Fruit fly (Drosophila melanogaster) whole organism, embryonic: Measurements from ENCODE around the gene eya.
A peak's percentile ranks its signal among the peaks of the same experiment; 100 is the strongest.

ENCODE experiments used
- Abd-B ChIP-seq: fragments of 200-800 bp; sonication (Bioruptor generic); optimal IDR thresholded peaks from 2 replicates; lab custom pipeline; 2018; ENCODE audit warnings: missing biosample characterization, mild to moderate bottlenecking, missing genetic modification characterization, moderate library complexity
- Atf-2 ChIP-seq: fragments of 200-800 bp; sonication (Bioruptor generic); optimal IDR thresholded peaks from 2 replicates; lab custom pipeline; 2016; ENCODE audit warnings: missing biosample characterization, missing genetic modification characterization
- Awh ChIP-seq: fragments of 200-800 bp; sonication (Bioruptor generic); IDR thresholded peaks from 2 replicates; pipeline ENCODE4, ENCODE4 v1.3.6; 2022; ENCODE audit warnings: missing biosample characterization, missing genetic modification characterization
- Bdp1 ChIP-seq: fragments of 200-800 bp; sonication (Bioruptor generic); optimal IDR thresholded peaks from 3 replicates; lab custom pipeline; 2016; ENCODE audit warnings: missing biosample characterization, missing genetic modification characterization
- CG10565 ChIP-seq: fragments of 200-800 bp; sonication (Bioruptor generic); optimal IDR thresholded peaks from 3 replicates; lab custom pipeline; 2016; ENCODE audit warnings: missing biosample characterization, mild to moderate bottlenecking, missing genetic modification characterization
- CG11093 ChIP-seq: fragments of 200-800 bp; sonication (Bioruptor generic); IDR thresholded peaks from 3 replicates; pipeline ENCODE4 v1.3.6; 2022; ENCODE audit warnings: missing biosample characterization, missing genetic modification characterization
- CG12769 ChIP-seq: fragments of 200-800 bp; sonication (Bioruptor generic); optimal IDR thresholded peaks from 2 replicates; lab custom pipeline; 2019; ENCODE audit warnings: missing biosample characterization, mild to moderate bottlenecking, missing genetic modification characterization, moderate library complexity
- CG13624 ChIP-seq: fragments of 200-800 bp; sonication (Bioruptor generic); optimal IDR thresholded peaks from 2 replicates; lab custom pipeline; 2016; ENCODE audit warnings: missing biosample characterization, missing genetic modification characterization
- CG1529 ChIP-seq: fragments of 200-800 bp; sonication (Bioruptor generic); optimal IDR thresholded peaks from 3 replicates; lab custom pipeline; 2018; ENCODE audit warnings: missing biosample characterization, missing genetic modification characterization
- CG15514 ChIP-seq: fragments of 200-800 bp; sonication (Bioruptor generic); optimal IDR thresholded peaks from 3 replicates; lab custom pipeline; 2017; ENCODE audit warnings: missing biosample characterization, missing genetic modification characterization, mild to moderate bottlenecking, moderate library complexity, missing genetic modification reagents
- CG18619 ChIP-seq: fragments of 200-800 bp; sonication (Bioruptor generic); optimal IDR thresholded peaks from 3 replicates; lab custom pipeline; 2017; ENCODE audit warnings: missing biosample characterization, mild to moderate bottlenecking, missing genetic modification characterization
- CG31224 ChIP-seq: fragments of 200-800 bp; sonication (Bioruptor generic); IDR thresholded peaks from 2 replicates; pipeline ENCODE4 v1.3.6; 2022; ENCODE audit warnings: missing biosample characterization, missing genetic modification characterization
- CG31388 ChIP-seq: fragments of 200-800 bp; sonication (Bioruptor generic); optimal IDR thresholded peaks from 2 replicates; lab custom pipeline; 2016; ENCODE audit warnings: missing biosample characterization, missing genetic modification characterization
- CG32532 ChIP-seq: fragments of 200-800 bp; sonication (Bioruptor generic); IDR thresholded peaks from 2 replicates; pipeline ENCODE4 v1.3.6; 2022; ENCODE audit warnings: missing biosample characterization, missing genetic modification characterization
- CG3726 ChIP-seq: fragments of 200-800 bp; sonication (Bioruptor generic); IDR thresholded peaks from 3 replicates; pipeline ENCODE4, ENCODE4 v1.3.6; 2022; ENCODE audit warnings: missing biosample characterization, missing genetic modification characterization
- CG3847 ChIP-seq: fragments of 200-800 bp; sonication (Bioruptor generic); IDR thresholded peaks from 2 replicates; pipeline ENCODE4 v1.3.6; 2022; ENCODE audit warnings: missing biosample characterization, missing genetic modification characterization
- CG6654 ChIP-seq: fragments of 200-800 bp; sonication (Bioruptor generic); optimal IDR thresholded peaks from 2 replicates; lab custom pipeline; 2017; ENCODE audit warnings: missing biosample characterization, mild to moderate bottlenecking, missing genetic modification characterization
- CG6683 ChIP-seq: fragments of 200-800 bp; sonication (Bioruptor generic); optimal IDR thresholded peaks from 2 replicates; lab custom pipeline; 2017; ENCODE audit warnings: missing biosample characterization, mild to moderate bottlenecking, missing genetic modification characterization, missing genetic modification reagents
- CG7271 ChIP-seq: fragments of 200-800 bp; sonication (Bioruptor generic); optimal IDR thresholded peaks from 2 replicates; lab custom pipeline; 2018; ENCODE audit warnings: missing biosample characterization, mild to moderate bottlenecking, missing genetic modification characterization, moderate library complexity
- CG7839 ChIP-seq: fragments of 200-800 bp; sonication (Bioruptor generic); optimal IDR thresholded peaks from 3 replicates; lab custom pipeline; 2018; ENCODE audit warnings: missing biosample characterization, mild to moderate bottlenecking, missing genetic modification characterization, moderate library complexity
- CG7987 ChIP-seq: fragments of 200-800 bp; sonication (Bioruptor generic); optimal IDR thresholded peaks from 2 replicates; lab custom pipeline; 2018; ENCODE audit warnings: missing biosample characterization, mild to moderate bottlenecking, missing genetic modification characterization, moderate library complexity
- CG9817 ChIP-seq: fragments of 200-800 bp; sonication (Bioruptor generic); optimal IDR thresholded peaks from 2 replicates; lab custom pipeline; 2018; ENCODE audit warnings: missing biosample characterization, mild to moderate bottlenecking, missing genetic modification characterization, moderate library complexity
- CTCF ChIP-seq: fragments of 200-800 bp; sonication (Bioruptor generic); optimal IDR thresholded peaks from 2 replicates; lab custom pipeline; 2017; ENCODE audit warnings: missing biosample characterization, mild to moderate bottlenecking, missing genetic modification characterization, moderate library complexity
- Camta ChIP-seq: fragments of 200-800 bp; sonication (Bioruptor generic); optimal IDR thresholded peaks from 2 replicates; lab custom pipeline; 2016; ENCODE audit warnings: missing biosample characterization, missing genetic modification characterization
- CkIIα-i1 ChIP-seq: fragments of 200-800 bp; sonication (Bioruptor generic); IDR thresholded peaks from 2 replicates; pipeline ENCODE4 v1.3.6; 2022; ENCODE audit warnings: missing biosample characterization, missing genetic modification characterization
- Deaf1 ChIP-seq: fragments of 200-800 bp; optimal IDR thresholded peaks from 3 replicates; lab custom pipeline; 2019; ENCODE audit warnings: missing biosample characterization, mild to moderate bottlenecking, missing genetic modification characterization, moderate library complexity
- Doc2 ChIP-seq: fragments of 200-800 bp; sonication (Bioruptor generic); IDR thresholded peaks from 2 replicates; pipeline ENCODE4 v1.3.6; 2022; ENCODE audit warnings: missing biosample characterization, missing genetic modification characterization
- Gug ChIP-seq: fragments of 200-800 bp; sonication (Bioruptor generic); IDR thresholded peaks from 4 replicates; pipeline ENCODE4 v1.3.6; 2022; ENCODE audit warnings: missing biosample characterization, missing genetic modification characterization
- Hsf ChIP-seq: fragments of 200-800 bp; sonication (Bioruptor generic); optimal IDR thresholded peaks from 3 replicates; lab custom pipeline; 2016; ENCODE audit warnings: missing biosample characterization, missing genetic modification characterization
- Lpt ChIP-seq: fragments of >200 bp; optimal IDR thresholded peaks from 2 replicates; lab custom pipeline; 2018; ENCODE audit warnings: missing biosample characterization, missing genetic modification characterization
- Myb ChIP-seq: fragments of 200-800 bp; sonication (Bioruptor generic); optimal IDR thresholded peaks from 2 replicates; lab custom pipeline; 2016; ENCODE audit warnings: missing biosample characterization, missing genetic modification characterization
- Opbp ChIP-seq: fragments of 200-800 bp; sonication (Bioruptor generic); IDR thresholded peaks from 3 replicates; pipeline ENCODE4 v1.3.6; 2022; ENCODE audit warnings: missing biosample characterization, missing genetic modification characterization; ENCODE audit not compliant: partially characterized antibody
- Sox102F ChIP-seq: fragments of 200-800 bp; sonication (Bioruptor generic); optimal IDR thresholded peaks from 2 replicates; lab custom pipeline; 2018; ENCODE audit warnings: missing biosample characterization, mild to moderate bottlenecking, missing genetic modification characterization, moderate library complexity
- Stat92E ChIP-seq, 3 experiments: fragments of >200 bp in 2 of 3; fragments of 200-800 bp in 1 of 3; sonication (Bioruptor generic) in 1 of 3; optimal IDR thresholded peaks; 2 replicates each; lab custom pipeline; 2017 to 2019; ENCODE audit warnings: missing biosample characterization in 3 of 3, missing genetic modification characterization in 3 of 3, mild to moderate bottlenecking in 1 of 3, moderate library complexity in 1 of 3
- Taf1 ChIP-seq: fragments of 200-800 bp; sonication (Bioruptor generic); IDR thresholded peaks from 2 replicates; pipeline ENCODE4 v1.3.6; 2022; ENCODE audit warnings: missing biosample characterization, missing genetic modification characterization
- ci ChIP-seq: fragments of 200-800 bp; sonication (Bioruptor generic); IDR thresholded peaks from 3 replicates; pipeline ENCODE4 v1.3.6; 2022; ENCODE audit warnings: missing biosample characterization, missing genetic modification characterization
- corto ChIP-seq: fragments of 200-800 bp; sonication (Bioruptor generic); optimal IDR thresholded peaks from 2 replicates; lab custom pipeline; 2016; ENCODE audit warnings: missing biosample characterization, mild to moderate bottlenecking, missing genetic modification characterization, moderate library complexity
- dimm ChIP-seq: fragments of 200-800 bp; sonication (Bioruptor generic); IDR thresholded peaks from 2 replicates; pipeline ENCODE4 v1.3.6; 2022; ENCODE audit warnings: missing biosample characterization, missing genetic modification characterization
- dmrt99B ChIP-seq: fragments of 200-800 bp; sonication (Bioruptor generic); optimal IDR thresholded peaks from 2 replicates; lab custom pipeline; 2018; ENCODE audit warnings: missing biosample characterization, mild to moderate bottlenecking, missing genetic modification characterization, moderate library complexity
- eve ChIP-seq, 2 experiments: fragments of >200 bp; optimal IDR thresholded peaks; 2 replicates each; lab custom pipeline; 2017; ENCODE audit warnings: missing biosample characterization in 2 of 2, missing genetic modification characterization in 2 of 2
- fu2 ChIP-seq: fragments of 200-800 bp; sonication (Bioruptor generic); optimal IDR thresholded peaks from 2 replicates; lab custom pipeline; 2016; ENCODE audit warnings: missing biosample characterization, missing genetic modification characterization
- h ChIP-seq: fragments of >200 bp; optimal IDR thresholded peaks from 2 replicates; lab custom pipeline; 2017
- nerfin-1 ChIP-seq: fragments of 200-800 bp; sonication (Bioruptor generic); optimal IDR thresholded peaks from 3 replicates; lab custom pipeline; 2019; ENCODE audit warnings: missing biosample characterization, mild to moderate bottlenecking, missing genetic modification characterization, moderate library complexity
- pho ChIP-seq: fragments of 200-800 bp; sonication (Bioruptor generic); optimal IDR thresholded peaks from 2 replicates; lab custom pipeline; 2016; ENCODE audit warnings: missing biosample characterization, missing genetic modification characterization
- pita ChIP-seq: fragments of 200-800 bp; sonication (Bioruptor generic); optimal IDR thresholded peaks from 2 replicates; lab custom pipeline; 2017; ENCODE audit warnings: missing biosample characterization, mild to moderate bottlenecking, missing genetic modification characterization
- run ChIP-seq: fragments of 200-800 bp; sonication (Bioruptor generic); optimal IDR thresholded peaks from 3 replicates; lab custom pipeline; 2018; ENCODE audit warnings: missing biosample characterization, mild to moderate bottlenecking, missing genetic modification characterization
- sr ChIP-seq: fragments of 200-800 bp; sonication (Bioruptor generic); IDR thresholded peaks from 3 replicates; pipeline ENCODE4 v1.3.6; 2022; ENCODE audit warnings: missing biosample characterization, missing genetic modification characterization
- trh ChIP-seq: fragments of 200-800 bp; sonication (Bioruptor generic); optimal IDR thresholded peaks from 2 replicates; lab custom pipeline; 2016; ENCODE audit warnings: missing biosample characterization, missing genetic modification characterization
- tup ChIP-seq: fragments of 200-800 bp; sonication (Bioruptor generic); optimal IDR thresholded peaks from 2 replicates; lab custom pipeline; 2016; ENCODE audit warnings: missing biosample characterization, mild to moderate bottlenecking, missing genetic modification characterization, moderate library complexity
- unc-4 ChIP-seq: fragments of 200-800 bp; sonication (Bioruptor generic); IDR thresholded peaks from 2 replicates; pipeline ENCODE4 v1.3.6; 2022; ENCODE audit warnings: missing biosample characterization, missing genetic modification characterization; ENCODE audit not compliant: partially characterized antibody
- vfl ChIP-seq: fragments of 200-800 bp; sonication (Bioruptor generic); optimal IDR thresholded peaks from 2 replicates; lab custom pipeline; 2016; ENCODE audit warnings: missing biosample characterization, missing genetic modification characterization
- z ChIP-seq: fragments of 200-800 bp; sonication (Bioruptor generic); IDR thresholded peaks from 3 replicates; pipeline ENCODE4 v1.3.6; 2022; ENCODE audit warnings: missing biosample characterization, missing genetic modification characterization

Gene eya

DNA sequence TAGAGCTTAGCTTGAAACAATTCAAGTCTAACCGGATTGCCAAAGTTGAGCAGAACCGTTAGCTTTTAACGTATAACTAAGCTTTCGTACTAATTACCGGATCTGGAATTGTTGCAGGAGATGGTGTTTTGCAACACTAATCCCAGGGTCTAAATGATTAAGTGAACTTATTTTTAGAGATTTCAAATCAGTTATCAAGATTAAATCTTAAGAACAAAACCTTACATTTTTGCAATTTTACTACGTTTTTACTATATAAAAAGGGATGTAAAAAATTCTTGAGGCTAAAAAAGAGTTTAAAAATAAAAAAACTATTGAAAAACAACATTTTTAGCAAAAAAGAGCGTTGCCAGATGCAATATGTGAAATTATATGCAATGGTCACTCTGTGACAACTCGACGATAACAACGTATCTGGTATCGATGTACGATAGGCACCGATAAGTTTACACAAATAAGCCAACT, 58.1 kb downstream of the eya start, which contains the start of the genes KFase and epsilonCOP (continued):
- TF ChIP-seq Gug (GFP tag; lab: Robert Waterston, UW), result no peak; the same call in 3 of the 4 replicates
- no peak for TF ChIP-seq CG3726 (GFP tag; lab: Robert Waterston, UW)
- peak; percentile 75; the same call in 1 of the 2 replicates for TF ChIP-seq CG3847 (GFP tag; lab: Robert Waterston, UW)
- peak; percentile 22 for TF ChIP-seq nerfin-1
- TF ChIP-seq tup (GFP tag; lab: Kevin White, UChicago), result no peak
- TF ChIP-seq CG6683 (GFP tag; lab: Kevin White, UChicago), result peak; percentile 47
- peak; percentile 23 for TF ChIP-seq Atf-2 (GFP tag; lab: Kevin White, UChicago)
- peak; percentile 43 for TF ChIP-seq CG7987 (GFP tag; lab: Kevin White, UChicago)
- peak; percentile 43 for TF ChIP-seq Sox102F (GFP tag; lab: Kevin White, UChicago)
- TF ChIP-seq Opbp, result peak; percentile 75; the same call in 2 of the 3 replicates
- peak; percentile 54 for TF ChIP-seq pho
- peak; percentile 9 for TF ChIP-seq Bdp1 (GFP tag; lab: Kevin White, UChicago)
- TF ChIP-seq CG12769 (tag; lab: Kevin White, UChicago), result no peak
- no peak for TF ChIP-seq pita (GFP tag; lab: Kevin White, UChicago)
- TF ChIP-seq CG10565 (GFP tag; lab: Kevin White, UChicago), result no peak
- peak; percentile 96 for TF ChIP-seq CG15514 (GFP tag; lab: Kevin White, UChicago)
- no peak for TF ChIP-seq CG6654
- peak; percentile 17 for TF ChIP-seq CG7271 (tag; lab: Kevin White, UChicago)
- TF ChIP-seq CkIIα-i1 (GFP tag; lab: Robert Waterston, UW), result no peak
- TF ChIP-seq CG9817 (tag; lab: Kevin White, UChicago), result peak; percentile 46
- peak; percentile 57 for TF ChIP-seq Camta (GFP tag; lab: Kevin White, UChicago)
- no peak for TF ChIP-seq CG1529 (GFP tag; lab: Kevin White, UChicago)
- TF ChIP-seq CG11093 (GFP tag; lab: Robert Waterston, UW), result 0 out of 3 replicates have a peak, but pooled peaks have one; percentile 12
- TF ChIP-seq corto (GFP tag; lab: Kevin White, UChicago), result no peak
- TF ChIP-seq CTCF (GFP tag; lab: Kevin White, UChicago), result peak; percentile 1
- TF ChIP-seq Hsf (GFP tag; lab: Kevin White, UChicago), result peak; percentile 71
- TF ChIP-seq unc-4 (GFP tag; lab: Robert Waterston, UW), result peak; percentile 75
- TF ChIP-seq trh, result no peak
- no peak for TF ChIP-seq Awh
- peak; percentile 90 for TF ChIP-seq Myb
- peak; percentile 38 for TF ChIP-seq fu2
- TF ChIP-seq CG31224 (GFP tag; lab: Robert Waterston, UW), result peak; percentile 20; the same call in 1 of the 2 replicates
- no peak for TF ChIP-seq sr (GFP tag; lab: Robert Waterston, UW)
- TF ChIP-seq eve (GFP tag; optimal IDR thresholded peaks at IDR 0.05; lab: Kevin White, UChicago), result no peak
- TF ChIP-seq dmrt99B, result peak; percentile 43
- TF ChIP-seq z, result no peak
- peak; percentile 60 for TF ChIP-seq vfl (GFP tag; lab: Kevin White, UChicago)
- no peak for TF ChIP-seq CG31388 (GFP tag; lab: Kevin White, UChicago)
- TF ChIP-seq Doc2, result no peak
- TF ChIP-seq CG32532 (GFP tag; lab: Robert Waterston, UW), result peak; percentile 56; the same call in 1 of the 2 replicates
- TF ChIP-seq CG18619 (GFP tag; lab: Kevin White, UChicago), result no peak
- TF ChIP-seq run (tag; lab: Kevin White, UChicago), result no peak
- peak; percentile 33 for TF ChIP-seq Deaf1
- TF ChIP-seq ci, result peak; percentile 56; the same call in 2 of the 3 replicates
- peak; percentile 73 for TF ChIP-seq CG13624 (GFP tag; lab: Kevin White, UChicago)
- no peak for TF ChIP-seq Taf1
- TF ChIP-seq Lpt (GFP tag; lab: Kevin White, UChicago), result no peak
- no peak for TF ChIP-seq dimm
- peak; percentile 45 for TF ChIP-seq CG7839 (tag; lab: Kevin White, UChicago)
- no peak for TF ChIP-seq h
- TF ChIP-seq Abd-B, result peak; percentile 52
- no peak for TF ChIP-seq Stat92E (GFP tag; optimal IDR thresholded peaks at IDR 0.05; lab: Kevin White, UChicago)
